Comparison of ENCODE assay signal across 1 fruit fly cellular context in the genomic region with DNA sequence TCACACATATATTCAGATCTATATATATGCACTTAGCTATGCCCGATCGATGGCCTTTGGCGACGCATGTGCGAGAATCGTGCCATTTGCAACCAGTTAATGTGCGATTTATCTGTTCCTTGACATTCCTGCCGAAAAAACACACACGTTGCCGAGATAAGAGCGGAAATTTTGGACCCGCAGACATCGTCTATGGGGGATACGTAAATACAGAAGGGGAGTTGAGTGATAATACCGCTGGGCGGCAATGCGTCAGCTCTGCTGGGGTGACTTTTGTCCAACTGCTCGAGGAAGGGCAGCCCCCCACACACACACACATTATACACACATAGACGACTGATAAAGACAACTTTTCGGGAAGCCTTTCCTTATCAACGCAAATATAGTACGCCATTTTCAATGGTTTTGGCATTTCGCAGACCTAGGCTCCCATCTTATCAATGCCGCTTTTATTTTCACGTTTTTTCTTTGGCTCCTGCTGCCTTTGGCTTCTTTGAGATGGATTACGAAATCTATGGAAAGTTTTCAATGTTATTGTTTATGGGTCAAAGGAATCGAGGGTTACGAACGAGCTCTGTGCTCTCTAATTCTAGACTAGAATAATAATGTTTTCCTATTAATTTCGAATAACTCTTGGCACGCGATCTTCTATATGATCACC.
A peak's percentile ranks its signal among the peaks of the same experiment; 100 is the strongest.
TF ChIP-seq lines count a peak whose summit lies in the region.

No protein-coding gene starts in this region.

TF ChIP-seq in whole organism, embryonic, 481 proteins besides CTCF, POLR2A, EP300 and RAD21 (continued from another document):
- TF ChIP-seq crol (GFP tag; IDR thresholded peaks at IDR 0.05; lab: Robert Waterston, UW), result peak; percentile 26; the same call in 1 of the 2 replicates
- TF ChIP-seq CG17912 (GFP tag; optimal IDR thresholded peaks at IDR 0.05; lab: Kevin White, UChicago), result no peak
- no peak for TF ChIP-seq CG7357 (GFP tag; IDR thresholded peaks at IDR 0.05; lab: Robert Waterston, UW)
- no peak for TF ChIP-seq al (GFP tag; IDR thresholded peaks at IDR 0.05; lab: Robert Waterston, UW)
- no peak for TF ChIP-seq CG18262 (tag; optimal IDR thresholded peaks at IDR 0.05; lab: Kevin White, UChicago)
- TF ChIP-seq bcd (GFP tag; optimal IDR thresholded peaks at IDR 0.05; lab: Kevin White, UChicago), result no peak
- no peak for TF ChIP-seq tx (GFP tag; optimal IDR thresholded peaks at IDR 0.05; lab: Kevin White, UChicago)
- TF ChIP-seq Sox100B (GFP tag; optimal IDR thresholded peaks at IDR 0.05; lab: Kevin White, UChicago), result no peak
- no peak for TF ChIP-seq CG6272 (GFP tag; IDR thresholded peaks at IDR 0.05; lab: Robert Waterston, UW)
- peak; percentile 34 for TF ChIP-seq CG10543 (GFP tag; optimal IDR thresholded peaks at IDR 0.05; lab: Kevin White, UChicago)
- no peak for TF ChIP-seq CG11696 (GFP tag; IDR thresholded peaks at IDR 0.05; lab: Robert Waterston, UW)
- TF ChIP-seq salm (tag; optimal IDR thresholded peaks at IDR 0.05; lab: Kevin White, UChicago), result no peak
- TF ChIP-seq cwo (GFP tag; optimal IDR thresholded peaks at IDR 0.05; lab: Kevin White, UChicago), result peak; percentile 81
- no peak for TF ChIP-seq stc (GFP tag; IDR thresholded peaks at IDR 0.05; lab: Robert Waterston, UW)
- no peak for TF ChIP-seq lov (optimal IDR thresholded peaks at IDR 0.05; lab: Kevin White, UChicago)
- TF ChIP-seq lov (GFP tag; IDR thresholded peaks at IDR 0.05; lab: Robert Waterston, UW), result 0 out of 3 replicates have a peak, but pooled peaks have one; percentile 36
- no peak for TF ChIP-seq CG12744 (GFP tag; optimal IDR thresholded peaks at IDR 0.05; lab: Kevin White, UChicago)
- no peak for TF ChIP-seq shn (GFP tag; optimal IDR thresholded peaks at IDR 0.05; lab: Kevin White, UChicago)
- peak; percentile 96 for TF ChIP-seq sd (tag; optimal IDR thresholded peaks at IDR 0.05; lab: Kevin White, UChicago)
- TF ChIP-seq gro (GFP tag; optimal IDR thresholded peaks at IDR 0.05; lab: Kevin White, UChicago), result no peak
- TF ChIP-seq CG8388 (GFP tag; optimal IDR thresholded peaks at IDR 0.05; lab: Kevin White, UChicago), result no peak
- TF ChIP-seq ems (GFP tag; optimal IDR thresholded peaks at IDR 0.05; lab: Kevin White, UChicago), result no peak
- no peak for TF ChIP-seq CG14710 (tag; optimal IDR thresholded peaks at IDR 0.05; lab: Kevin White, UChicago)
- no peak for TF ChIP-seq Mrtf (GFP tag; IDR thresholded peaks at IDR 0.05; lab: Robert Waterston, UW)
- TF ChIP-seq CG12155 (GFP tag; optimal IDR thresholded peaks at IDR 0.05; lab: Kevin White, UChicago), result no peak
- no peak for TF ChIP-seq CG9876 (GFP tag; optimal IDR thresholded peaks at IDR 0.05; lab: Kevin White, UChicago)
- TF ChIP-seq CG1529 (GFP tag; optimal IDR thresholded peaks at IDR 0.05; lab: Kevin White, UChicago), result no peak
- 0 out of 4 replicates have a peak, but pooled peaks have one; percentile 33 for TF ChIP-seq chinmo (GFP tag; IDR thresholded peaks at IDR 0.05; lab: Robert Waterston, UW; ENCODE audit: partially characterized antibody)
- no peak for TF ChIP-seq pita (GFP tag; optimal IDR thresholded peaks at IDR 0.05; lab: Kevin White, UChicago)
- TF ChIP-seq ro (GFP tag; IDR thresholded peaks at IDR 0.05; lab: Robert Waterston, UW), result no peak
- TF ChIP-seq CG12769 (tag; optimal IDR thresholded peaks at IDR 0.05; lab: Kevin White, UChicago), result peak; percentile 51
- no peak for TF ChIP-seq kay (GFP tag; optimal IDR thresholded peaks at IDR 0.05; lab: Kevin White, UChicago)
- no peak for TF ChIP-seq Hr3 (GFP tag; optimal IDR thresholded peaks at IDR 0.05; lab: Kevin White, UChicago)
- no peak for TF ChIP-seq CG43689 (GFP tag; IDR thresholded peaks at IDR 0.05; lab: Robert Waterston, UW)
- TF ChIP-seq mirr (GFP tag; optimal IDR thresholded peaks at IDR 0.05; lab: Kevin White, UChicago), result peak; percentile 44
- TF ChIP-seq lilli (GFP tag; optimal IDR thresholded peaks at IDR 0.05; lab: Kevin White, UChicago), result no peak
- no peak for TF ChIP-seq CG12391 (tag; optimal IDR thresholded peaks at IDR 0.05; lab: Kevin White, UChicago)
- TF ChIP-seq CG3407 (GFP tag; optimal IDR thresholded peaks at IDR 0.05; lab: Kevin White, UChicago), result no peak
- no peak for TF ChIP-seq Hey (tag; optimal IDR thresholded peaks at IDR 0.05; lab: Kevin White, UChicago)
- no peak for TF ChIP-seq grau (tag; optimal IDR thresholded peaks at IDR 0.05; lab: Kevin White, UChicago)
- TF ChIP-seq scrt (GFP tag; optimal IDR thresholded peaks at IDR 0.05; lab: Kevin White, UChicago), result no peak
- no peak for TF ChIP-seq CG7928 (GFP tag; optimal IDR thresholded peaks at IDR 0.05; lab: Kevin White, UChicago)
- no peak for TF ChIP-seq CG31224 (GFP tag; IDR thresholded peaks at IDR 0.05; lab: Robert Waterston, UW)
- TF ChIP-seq CG4730 (GFP tag; IDR thresholded peaks at IDR 0.05; lab: Robert Waterston, UW), result no peak
- TF ChIP-seq MTF-1 (GFP tag; optimal IDR thresholded peaks at IDR 0.05; lab: Kevin White, UChicago; ENCODE audit: borderline replicate concordance), result no peak
- peak in 1 of 2 experiments; percentile 4 for TF ChIP-seq Pdp1 (GFP tag; optimal IDR thresholded peaks at IDR 0.05; lab: Kevin White, UChicago)
- TF ChIP-seq B-H1 (GFP tag; IDR thresholded peaks at IDR 0.05; lab: Robert Waterston, UW), result no peak
- no peak for TF ChIP-seq CG17328 (GFP tag; IDR thresholded peaks at IDR 0.05; lab: Robert Waterston, UW)
- TF ChIP-seq NC2α (GFP tag; optimal IDR thresholded peaks at IDR 0.05; lab: Kevin White, UChicago), result no peak
- no peak for TF ChIP-seq Fer1 (GFP tag; optimal IDR thresholded peaks at IDR 0.05; lab: Kevin White, UChicago)
- peak; percentile 8 for TF ChIP-seq CG7987 (GFP tag; optimal IDR thresholded peaks at IDR 0.05; lab: Kevin White, UChicago)
- TF ChIP-seq Hr78 (GFP tag; optimal IDR thresholded peaks at IDR 0.05; lab: Kevin White, UChicago), result no peak
- no peak for TF ChIP-seq ac (GFP tag; optimal IDR thresholded peaks at IDR 0.05; lab: Kevin White, UChicago)
- no peak for TF ChIP-seq ham (GFP tag; IDR thresholded peaks at IDR 0.05; lab: Robert Waterston, UW)
- TF ChIP-seq CG1792 (GFP tag; optimal IDR thresholded peaks at IDR 0.05; lab: Kevin White, UChicago), result no peak
- TF ChIP-seq CG11085 (GFP tag; IDR thresholded peaks at IDR 0.05; lab: Robert Waterston, UW), result no peak
- TF ChIP-seq insv (GFP tag; optimal IDR thresholded peaks at IDR 0.05; lab: Kevin White, UChicago), result no peak
- TF ChIP-seq Dad (GFP tag; optimal IDR thresholded peaks at IDR 0.05; lab: Kevin White, UChicago), result no peak
- no peak for TF ChIP-seq stwl (tag; optimal IDR thresholded peaks at IDR 0.05; lab: Kevin White, UChicago)
- no peak for TF ChIP-seq CG4282 (GFP tag; optimal IDR thresholded peaks at IDR 0.05; lab: Kevin White, UChicago)
- no peak for TF ChIP-seq HLHmδ (GFP tag; optimal IDR thresholded peaks at IDR 0.05; lab: Kevin White, UChicago)
- no peak for TF ChIP-seq emc (GFP tag; optimal IDR thresholded peaks at IDR 0.05; lab: Kevin White, UChicago)
- no peak for TF ChIP-seq bowl (GFP tag; IDR thresholded peaks at IDR 0.05; lab: Robert Waterston, UW)
- TF ChIP-seq pzg (GFP tag; optimal IDR thresholded peaks at IDR 0.05; lab: Kevin White, UChicago), result no peak
- no peak for TF ChIP-seq CG12219 (GFP tag; optimal IDR thresholded peaks at IDR 0.05; lab: Kevin White, UChicago)
- no peak for TF ChIP-seq CG34224 (GFP tag; IDR thresholded peaks at IDR 0.05; lab: Robert Waterston, UW; ENCODE audit: partially characterized antibody)
- TF ChIP-seq fd102C (GFP tag; optimal IDR thresholded peaks at IDR 0.05; lab: Kevin White, UChicago), result no peak
- no peak for TF ChIP-seq CG15479 (GFP tag; optimal IDR thresholded peaks at IDR 0.05; lab: Kevin White, UChicago)
- TF ChIP-seq GATAe (GFP tag; conservative IDR thresholded peaks at IDR 0.05; lab: Robert Waterston, UW), result peak; percentile 72
- no peak for TF ChIP-seq CG11398 (GFP tag; optimal IDR thresholded peaks at IDR 0.05; lab: Kevin White, UChicago)
- TF ChIP-seq Dp (GFP tag; optimal IDR thresholded peaks at IDR 0.05; lab: Kevin White, UChicago), result no peak
- peak; percentile 98 for TF ChIP-seq sug (tag; optimal IDR thresholded peaks at IDR 0.05; lab: Kevin White, UChicago)
- TF ChIP-seq lab (GFP tag; optimal IDR thresholded peaks at IDR 0.05; lab: Kevin White, UChicago), result peak; percentile 35
- TF ChIP-seq dan (GFP tag; IDR thresholded peaks at IDR 0.05; lab: Robert Waterston, UW), result no peak
- no peak for TF ChIP-seq CG13296 (GFP tag; optimal IDR thresholded peaks at IDR 0.05; lab: Kevin White, UChicago)
- peak; percentile 72 for TF ChIP-seq CG34376 (GFP tag; optimal IDR thresholded peaks at IDR 0.05; lab: Kevin White, UChicago)
- peak; percentile 12 for TF ChIP-seq grn (GFP tag; optimal IDR thresholded peaks at IDR 0.05; lab: Kevin White, UChicago)
- TF ChIP-seq exex (tag; optimal IDR thresholded peaks at IDR 0.05; lab: Kevin White, UChicago), result peak; percentile 58
- TF ChIP-seq CG33557 (GFP tag; optimal IDR thresholded peaks at IDR 0.05; lab: Kevin White, UChicago), result no peak
- no peak for TF ChIP-seq NfI (GFP tag; optimal IDR thresholded peaks at IDR 0.05; lab: Kevin White, UChicago)
- no peak for TF ChIP-seq dm (GFP tag; optimal IDR thresholded peaks at IDR 0.05; lab: Kevin White, UChicago)
- TF ChIP-seq Lpt (GFP tag; optimal IDR thresholded peaks at IDR 0.05; lab: Kevin White, UChicago), result no peak
- TF ChIP-seq Mes4 (GFP tag; optimal IDR thresholded peaks at IDR 0.05; lab: Kevin White, UChicago), result no peak
- TF ChIP-seq disco-r (GFP tag; optimal IDR thresholded peaks at IDR 0.05; lab: Kevin White, UChicago), result no peak
- peak; percentile 69 for TF ChIP-seq Med (GFP tag; lab: Kevin White, UChicago)
- TF ChIP-seq Neu2 (GFP tag; optimal IDR thresholded peaks at IDR 0.05; lab: Kevin White, UChicago; ENCODE audit: borderline replicate concordance), result no peak
- TF ChIP-seq Ptx1 (GFP tag; IDR thresholded peaks at IDR 0.05; lab: Robert Waterston, UW), result no peak
- no peak for TF ChIP-seq Sry-β (GFP tag; optimal IDR thresholded peaks at IDR 0.05; lab: Kevin White, UChicago)
- TF ChIP-seq cg (GFP tag; optimal IDR thresholded peaks at IDR 0.05; lab: Kevin White, UChicago), result peak; percentile 13
- no peak for TF ChIP-seq CG1602 (GFP tag; optimal IDR thresholded peaks at IDR 0.05; lab: Kevin White, UChicago)
